Fruit fly (Drosophila melanogaster) ovary, adult (tissue): Measurements from ENCODE around the gene Tsp66A.

Source experiments
- CG17801 ChIP-seq: fragments of 200-800 bp; optimal IDR thresholded peaks from 2 replicates; lab custom pipeline; 2019; ENCODE audit warnings: missing biosample characterization, mild to moderate bottlenecking, missing genetic modification characterization, moderate library complexity; ENCODE audit not compliant: partially characterized antibody

Gene Tsp66A

DNA sequence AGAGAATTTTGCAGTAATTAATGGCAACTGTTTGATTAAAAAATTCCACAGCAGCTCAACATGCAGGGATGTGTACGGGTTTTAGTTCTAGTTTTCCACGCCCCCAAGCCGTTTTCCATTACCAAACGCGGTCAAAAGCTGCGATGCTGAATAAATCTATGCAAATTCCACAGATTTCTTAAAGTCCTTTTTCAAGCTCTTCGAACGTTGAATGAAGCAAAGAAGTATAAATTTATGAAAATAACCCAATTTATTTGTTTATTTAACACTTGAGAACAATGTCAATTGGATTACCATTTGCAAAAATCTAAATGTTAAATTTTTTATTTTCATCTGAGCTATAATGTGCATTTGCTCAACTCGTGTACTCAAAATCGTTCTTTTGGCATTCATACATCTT lies at the start of gene Tsp66A, which contains the start of the genes CG42660 and CG42661:
Gene Tsp66A, plus strand, starts transcription at position 301 of the 400 bp plus-strand sequence.
Gene CG42660, plus strand, starts transcription at position 301 of the 400 bp plus-strand sequence.
Gene CG42661, plus strand, starts transcription at position 301 of the 400 bp plus-strand sequence.
- TF ChIP-seq CG17801: no peak

DNA sequence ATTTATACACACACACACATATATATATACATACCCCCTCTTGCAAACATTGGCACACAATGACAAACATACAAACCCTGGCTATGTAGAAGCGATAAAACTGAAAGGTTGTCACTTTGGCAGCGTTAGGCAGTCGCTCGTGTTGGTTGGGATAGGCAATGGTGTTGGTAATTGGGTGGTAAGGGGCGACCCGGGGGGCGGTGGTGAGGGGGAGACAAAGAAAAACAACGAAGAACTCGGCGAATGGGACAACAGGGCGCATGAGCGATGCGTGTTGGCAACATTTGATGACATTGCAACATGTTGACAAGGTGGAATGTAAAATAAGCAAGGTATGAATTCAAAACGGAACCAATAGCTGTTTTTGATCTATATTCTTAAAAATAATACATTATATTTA lies 42.7 kb upstream of the Tsp66A start:
- no peak for TF ChIP-seq CG17801

DNA sequence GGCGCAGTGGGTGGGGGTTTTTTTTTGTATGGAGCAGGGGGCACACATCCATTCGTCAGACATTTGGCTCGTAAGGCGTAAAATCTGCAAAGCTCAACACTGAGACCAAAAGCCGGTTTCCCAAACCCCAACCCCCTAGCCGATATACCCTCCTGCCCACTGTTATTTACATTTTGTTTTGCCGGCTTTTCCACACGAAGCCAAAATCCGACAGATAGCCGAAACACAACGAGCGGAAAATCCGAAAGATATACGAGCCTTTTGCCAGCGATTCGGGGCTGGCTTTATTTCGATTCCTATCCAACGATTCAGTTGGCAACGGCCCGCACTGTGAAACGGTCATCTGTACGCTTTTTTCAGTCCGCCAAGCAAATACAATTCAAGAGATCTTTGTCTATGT lies 41.8 kb upstream of the Tsp66A start, which contains the start of gene CG42458:
Gene CG42458, plus strand, starts transcription at position 311 of the 400 bp plus-strand sequence.
- TF ChIP-seq CG17801: no peak

DNA sequence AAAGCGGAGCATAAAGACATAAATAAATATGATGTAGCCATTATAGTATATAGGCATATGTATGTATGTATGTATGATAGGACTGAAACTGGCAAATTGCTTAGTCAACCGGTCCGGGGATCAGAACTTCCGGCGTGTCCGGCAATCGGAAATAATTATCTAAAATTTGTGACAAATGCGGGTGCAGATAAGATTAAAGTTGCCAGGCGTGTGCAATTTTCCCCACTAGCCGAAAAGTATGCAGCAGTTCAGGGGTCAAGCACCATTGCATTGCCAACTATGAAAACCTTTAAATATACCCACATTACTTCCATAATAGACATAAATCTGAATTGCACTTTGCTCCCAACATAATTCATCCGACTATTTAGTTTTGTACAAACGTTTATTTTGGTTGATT lies 33.0 kb upstream of the Tsp66A start:
- no peak for TF ChIP-seq CG17801

DNA sequence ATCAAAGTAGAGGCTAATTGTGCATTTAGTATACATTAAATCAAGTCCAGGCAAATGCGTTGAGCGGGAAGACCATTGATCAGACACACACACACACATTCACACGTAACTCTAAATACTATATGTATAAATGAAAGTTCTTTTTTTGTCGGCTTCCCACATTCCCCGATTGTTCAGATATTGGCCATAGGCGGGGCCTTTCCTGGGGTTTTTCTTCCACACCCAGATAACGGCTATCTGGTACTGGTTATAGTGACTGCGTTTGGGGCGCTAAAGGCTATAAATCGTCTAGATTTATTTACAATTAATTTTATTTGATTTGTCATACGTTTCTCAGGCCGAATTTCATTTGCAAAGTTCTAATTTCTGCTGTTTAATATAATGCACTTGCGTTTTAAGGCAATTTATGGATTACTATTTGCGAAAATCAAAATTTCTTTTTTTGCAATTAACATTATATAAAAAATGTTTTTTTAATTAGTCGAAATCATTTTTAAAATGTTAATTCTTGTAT lies 32.4 kb upstream of the Tsp66A start:
- no peak for TF ChIP-seq CG17801

DNA sequence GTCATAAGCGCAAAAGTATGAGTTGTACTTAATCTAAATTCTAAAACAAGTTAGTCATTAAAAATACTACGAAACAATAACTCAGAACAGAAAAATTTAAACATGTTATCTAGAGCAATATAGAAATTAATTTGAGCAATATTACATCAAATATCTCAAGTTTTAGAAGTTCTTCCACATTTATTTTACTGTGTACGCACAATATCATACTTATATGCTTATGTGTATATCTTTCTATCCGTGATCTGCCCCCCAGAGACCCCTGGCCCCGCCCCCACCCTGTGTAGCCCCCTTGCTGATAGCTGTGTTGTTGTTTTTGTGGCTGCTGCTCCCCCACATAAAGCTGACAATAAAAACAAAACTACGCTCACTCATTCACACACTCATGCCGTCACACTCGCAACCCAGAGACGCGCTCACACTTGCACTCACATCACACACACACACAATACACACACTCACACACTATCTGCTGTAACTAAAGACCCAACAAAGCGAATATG lies 31.9 kb upstream of the Tsp66A start:
- peak; percentile 49 for TF ChIP-seq CG17801

DNA sequence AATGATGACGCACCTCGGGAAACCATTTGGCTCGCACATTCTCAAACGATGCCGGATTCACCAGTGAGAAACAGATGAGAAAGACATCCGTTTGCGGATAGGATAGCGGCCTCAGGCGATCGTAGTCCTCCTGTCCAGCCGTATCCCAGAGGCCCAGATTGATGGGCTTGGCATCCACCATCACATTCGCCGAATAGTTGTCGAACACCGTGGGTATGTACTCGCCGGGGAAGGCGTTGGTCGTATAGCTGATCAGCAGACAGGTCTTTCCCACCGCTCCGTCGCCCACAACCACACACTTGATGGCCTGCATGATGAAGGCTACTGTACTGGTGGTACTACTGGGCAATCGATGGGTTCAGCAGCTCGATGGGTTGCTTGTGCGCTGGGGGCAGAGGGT lies 31.1 kb upstream of the Tsp66A start:
- no peak for TF ChIP-seq CG17801

DNA sequence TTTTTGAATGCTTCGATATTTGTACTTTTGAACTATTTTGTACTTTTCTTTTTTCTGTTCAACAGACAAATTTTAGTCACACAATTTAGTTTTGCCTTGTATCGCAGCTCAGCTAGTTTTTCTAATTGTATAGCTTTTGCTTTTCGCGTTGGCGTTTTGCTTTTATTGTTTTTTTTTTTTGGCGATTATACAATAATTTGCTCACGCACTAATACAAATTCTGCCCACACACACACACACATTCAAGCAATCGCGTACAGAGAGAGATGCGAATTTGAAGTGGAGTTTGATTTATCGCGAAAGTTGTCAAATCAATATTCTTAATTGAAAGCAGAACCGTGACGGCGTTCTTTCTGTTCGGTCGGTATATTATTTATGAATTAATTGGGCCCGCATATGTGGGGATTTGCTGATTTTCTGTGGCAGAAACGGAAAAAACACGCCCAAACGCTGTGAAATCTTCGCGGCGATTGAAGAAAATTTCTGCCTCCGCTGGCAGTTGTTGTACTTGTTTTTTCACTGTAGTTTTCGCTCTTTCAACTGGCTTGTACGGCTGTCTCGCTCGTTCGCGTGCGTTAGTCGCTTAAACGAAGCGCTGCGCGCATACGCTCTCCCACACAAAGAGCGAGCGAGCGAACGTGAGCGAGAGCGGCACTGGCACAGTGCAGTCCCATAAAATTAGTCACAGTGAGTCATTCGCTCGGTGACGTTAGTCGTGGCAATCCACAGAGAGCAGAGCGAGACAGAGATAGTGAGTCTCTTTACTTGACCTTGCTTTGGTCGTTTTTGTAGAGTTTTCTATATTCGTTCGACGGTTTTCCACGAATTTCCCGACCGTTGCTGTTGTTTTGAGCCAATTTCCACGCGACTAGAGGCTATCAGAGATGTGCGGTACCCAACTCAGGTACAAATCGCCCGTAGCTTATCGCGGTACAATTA lies 30.3 kb upstream of the Tsp66A start, which contains the start of gene Rac2:
Gene Rac2, minus strand, starts transcription at position 476 of the 939 bp plus-strand sequence.
- peak; percentile 46 for TF ChIP-seq CG17801

DNA sequence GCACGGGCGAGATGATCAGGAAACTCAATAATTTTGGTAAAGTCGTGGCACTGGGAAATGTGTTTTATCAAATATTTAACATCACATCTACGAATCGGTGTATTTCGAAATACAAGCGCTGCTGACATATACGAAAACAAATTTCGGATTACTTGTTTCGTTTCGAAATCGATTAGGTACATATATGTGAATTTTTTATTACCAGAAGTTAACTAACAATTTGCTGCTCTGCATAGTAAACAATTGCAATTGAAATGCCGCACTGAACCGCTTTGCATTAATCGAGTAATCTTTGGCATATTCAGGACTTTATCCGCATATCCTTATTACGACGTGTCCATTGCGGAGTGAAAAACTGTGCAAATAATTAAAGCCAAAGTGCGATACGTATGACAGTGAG lies 27.9 kb upstream of the Tsp66A start, which contains the start of gene CG14835:
Gene CG14835, minus strand, starts transcription at position 101 of the 400 bp plus-strand sequence.
- no peak for TF ChIP-seq CG17801

DNA sequence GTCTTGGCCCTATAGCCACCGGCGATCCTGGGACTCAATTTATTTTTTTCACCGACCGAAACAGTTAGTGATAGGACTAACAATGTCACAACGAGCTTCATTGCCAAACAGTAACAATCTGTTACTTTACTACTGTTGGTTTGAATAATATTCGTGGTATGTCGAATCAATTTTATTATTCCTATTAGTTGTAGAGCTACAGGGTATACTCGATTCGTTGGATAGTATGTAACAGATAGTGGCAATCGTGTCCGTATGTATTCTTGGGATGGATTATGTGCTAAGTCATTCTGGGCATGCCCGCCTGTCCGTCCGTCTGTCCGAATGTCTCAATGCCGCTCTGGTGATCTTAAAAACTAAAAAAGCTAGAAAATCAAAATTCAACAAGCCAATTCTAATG lies 26.0 kb upstream of the Tsp66A start, which contains the start of gene sphinx1:
Gene sphinx1, minus strand, starts transcription at position 101 of the 400 bp plus-strand sequence.
- no peak for TF ChIP-seq CG17801

DNA sequence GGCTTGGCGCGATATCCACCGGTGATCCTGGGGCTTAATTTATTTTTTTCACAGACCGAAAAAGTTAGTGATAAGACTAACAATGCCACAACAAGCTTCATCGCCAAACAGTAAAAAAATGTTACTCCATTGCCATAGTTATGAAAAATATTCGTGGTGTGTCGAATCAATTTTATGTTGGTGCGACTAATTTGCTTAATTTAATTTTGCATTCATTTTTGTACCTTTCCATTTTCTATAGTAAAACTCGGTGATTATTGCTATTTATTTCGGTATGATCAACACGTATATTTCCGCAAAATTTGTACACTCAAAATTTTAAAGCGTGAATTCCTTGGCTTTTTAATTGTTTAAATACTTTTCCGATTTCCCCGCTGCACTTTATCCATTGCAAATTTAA lies 24.7 kb upstream of the Tsp66A start, which contains the start of gene sphinx2:
Gene sphinx2, minus strand, starts transcription at position 101 of the 400 bp plus-strand sequence.
- no peak for TF ChIP-seq CG17801

DNA sequence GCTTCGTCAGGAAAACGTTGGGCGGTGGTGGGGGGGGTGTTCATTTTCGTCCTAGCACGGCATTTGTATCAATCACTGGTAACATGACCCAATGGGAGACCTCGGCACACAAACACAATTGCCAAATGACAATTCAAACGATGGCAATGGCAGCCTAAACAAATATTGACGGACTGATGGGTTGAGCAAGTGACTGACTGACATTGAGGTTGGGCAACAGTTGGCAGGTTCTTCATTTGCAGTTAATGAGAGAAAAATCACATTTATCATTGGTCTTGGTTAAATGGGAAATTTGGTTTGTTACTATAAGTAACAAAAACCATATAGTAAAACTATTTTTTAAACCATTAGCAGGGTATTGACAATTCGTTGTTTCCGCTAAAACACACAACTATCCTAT lies 16.2 kb upstream of the Tsp66A start:
- TF ChIP-seq CG17801: no peak

DNA sequence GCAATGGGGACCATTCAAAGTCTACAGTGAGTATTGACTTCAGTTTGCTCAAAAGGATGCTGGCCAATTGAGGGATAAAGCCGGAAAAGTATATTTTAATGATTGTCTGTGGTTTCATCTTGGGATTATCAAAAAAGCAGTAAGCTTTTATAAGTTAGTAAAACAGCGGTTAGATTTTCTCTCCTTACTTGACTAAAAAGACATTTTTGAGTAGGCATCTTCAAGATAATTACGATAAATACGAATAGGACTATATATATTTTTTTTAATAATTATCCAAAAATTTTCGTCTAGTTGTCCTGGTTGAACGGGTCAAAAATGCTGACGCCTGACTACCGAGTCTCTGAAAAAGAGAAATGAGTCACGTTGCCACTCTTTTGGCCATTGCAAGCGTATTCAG lies 14.8 kb upstream of the Tsp66A start, which contains the start of gene CG33278:
Gene CG33278, plus strand, starts transcription at position 301 of the 400 bp plus-strand sequence.
- TF ChIP-seq CG17801: no peak

DNA sequence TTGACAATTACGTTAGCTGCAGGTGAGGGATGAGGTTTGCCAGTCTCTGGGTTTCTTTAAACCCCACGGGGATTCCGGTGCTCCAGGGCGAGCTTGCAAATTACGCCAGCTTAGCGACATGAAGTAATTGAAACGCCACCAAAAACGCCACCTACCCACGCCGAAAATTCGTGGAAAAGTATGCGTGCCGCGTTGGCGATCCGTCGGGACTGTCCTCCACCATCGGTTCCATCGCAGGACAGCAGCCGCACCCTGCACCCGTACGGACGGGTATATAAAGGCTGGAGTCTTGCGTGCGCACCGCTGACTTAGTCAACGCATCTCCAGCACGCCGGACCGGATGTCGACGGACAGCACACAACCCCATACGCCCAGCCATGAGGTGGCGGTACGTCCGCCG lies 9.5 kb upstream of the Tsp66A start, which contains the start of gene ppk26:
Gene ppk26, plus strand, starts transcription at position 301 of the 400 bp plus-strand sequence.
- no peak for TF ChIP-seq CG17801

DNA sequence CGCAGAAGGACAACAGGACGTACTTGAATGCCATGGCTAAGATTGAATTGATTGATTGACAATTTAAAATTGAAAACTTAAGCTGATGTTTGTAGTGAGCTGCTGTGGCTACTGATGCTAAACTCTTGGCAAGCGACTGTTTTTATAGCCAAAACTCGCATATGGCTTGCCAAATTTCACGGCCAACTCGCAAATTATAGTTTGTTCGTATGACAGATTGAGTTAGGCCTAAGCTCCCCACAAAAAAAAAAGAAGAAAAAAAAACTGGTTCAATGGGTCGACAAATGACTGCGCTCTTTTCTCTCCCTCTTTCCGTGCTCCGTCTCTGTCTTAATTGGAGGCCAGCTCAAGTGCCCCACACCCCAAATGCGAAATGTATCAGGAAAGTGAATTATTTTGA lies 4.9 kb downstream of the Tsp66A start, which contains the start of gene CG8543:
Gene CG8543, minus strand, starts transcription at position 101 of the 400 bp plus-strand sequence.
- TF ChIP-seq CG17801: no peak

DNA sequence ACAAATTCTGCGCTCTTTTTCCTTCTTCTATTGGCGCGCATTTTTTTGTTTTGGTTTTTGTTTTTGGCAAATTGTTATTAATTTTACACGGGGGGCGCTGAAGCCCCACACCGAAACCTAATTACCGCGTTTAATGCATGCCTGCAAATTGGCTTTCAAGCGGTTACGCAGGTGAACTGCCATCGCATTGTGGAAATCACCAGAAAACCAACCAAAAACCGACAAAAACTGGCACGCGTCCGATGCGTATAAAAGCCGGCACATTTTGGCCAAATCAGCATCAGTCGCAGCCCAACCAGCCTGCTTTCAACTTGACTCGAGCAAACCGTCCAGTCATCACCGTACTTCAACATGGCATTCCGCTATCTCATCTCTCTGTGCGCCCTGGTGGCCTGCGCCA lies 6.0 kb downstream of the Tsp66A start, which contains the start of gene CG8541:
Gene CG8541, plus strand, starts transcription at position 301 of the 400 bp plus-strand sequence.
- TF ChIP-seq CG17801: no peak

DNA sequence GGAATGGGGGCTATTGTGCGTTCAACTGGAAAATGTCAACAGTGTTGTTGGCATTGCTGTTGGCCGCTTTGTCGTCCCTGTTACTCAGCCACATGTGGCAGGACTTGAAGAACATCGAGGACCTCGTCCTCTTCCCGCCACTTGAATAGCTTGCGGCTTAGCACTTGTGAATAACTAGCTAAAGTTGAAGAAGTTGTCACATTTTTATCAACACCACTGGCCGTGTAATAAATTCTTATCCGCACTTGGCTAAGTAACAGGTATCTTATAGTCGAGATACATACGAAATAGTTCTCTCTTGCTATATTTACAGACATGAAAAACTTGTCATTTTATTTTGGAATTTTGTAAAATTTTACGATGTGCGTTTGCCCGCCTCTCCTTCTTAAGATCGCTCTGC lies 10.0 kb downstream of the Tsp66A start, which contains the start of gene CG43292:
Gene CG43292, plus strand, starts transcription at position 301 of the 400 bp plus-strand sequence.
- no peak for TF ChIP-seq CG17801
